Worm (Caenorhabditis elegans): ENCODE results near the gene T25D10.4.

DNA sequence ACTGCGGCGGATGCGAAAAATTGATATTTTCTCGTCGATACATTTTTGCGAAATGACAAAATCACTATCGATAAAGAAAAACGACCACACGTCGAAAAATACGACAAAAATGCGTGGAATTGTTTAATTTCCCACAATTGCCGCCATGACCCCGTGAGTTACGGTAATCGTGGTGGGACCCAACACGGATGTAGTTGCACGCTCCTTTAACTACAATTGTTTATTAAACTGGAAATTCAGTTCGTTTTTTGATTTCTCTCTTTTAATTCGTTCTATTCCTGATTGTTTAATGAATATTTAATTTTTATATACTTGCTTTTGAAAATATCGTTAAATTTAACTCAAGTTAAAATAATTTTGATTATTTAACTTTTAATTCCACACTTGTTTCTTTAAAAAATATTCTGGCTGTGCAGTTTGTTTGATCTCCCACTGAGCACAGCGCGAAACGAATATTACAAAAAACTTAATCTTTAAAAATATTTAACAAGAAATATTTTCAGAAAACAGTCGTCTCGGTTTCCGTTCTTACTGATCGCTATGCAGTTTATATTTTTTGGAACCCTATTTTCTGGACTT lies 44.8 kb downstream of the T25D10.4 start, which contains the start of the genes ani-2 and clec-88:
- TF ChIP-seq hnd-1 (tag; optimal IDR thresholded peaks at IDR 0.05), result no peak
- no peak for TF ChIP-seq ama-1 (optimal IDR thresholded peaks at IDR 0.05)
- no peak for TF ChIP-seq F13C5.2 (tag; optimal IDR thresholded peaks at IDR 0.05)
- TF ChIP-seq B0310.2 (tag; optimal IDR thresholded peaks at IDR 0.05), result no peak
- no peak for TF ChIP-seq pes-1 (GFP tag; IDR thresholded peaks at IDR 0.05)
- no peak for TF ChIP-seq tra-4 (tag; optimal IDR thresholded peaks at IDR 0.05)
- no peak for TF ChIP-seq ceh-36 (tag; optimal IDR thresholded peaks at IDR 0.05)
- TF ChIP-seq hmg-4 (GFP tag; optimal IDR thresholded peaks at IDR 0.05), result no peak
- no peak for TF ChIP-seq tbx-11 (GFP tag; IDR thresholded peaks at IDR 0.05)
- no peak for TF ChIP-seq tbx-37 (GFP tag; conservative IDR thresholded peaks at IDR 0.05)
